Worm (Caenorhabditis elegans) whole organism, L4 larva: ENCODE data around the gene wdr-5.2.

Experiments used
- T20F7.1 ChIP-seq: fragments of 200-800 bp; sonication (Bioruptor generic); optimal IDR thresholded peaks from 2 replicates; lab custom pipeline; 2018; ENCODE audit warnings: mild to moderate bottlenecking, missing genetic modification characterization, missing compliant biosample characterization
- aha-1 ChIP-seq: fragments of 150-350 bp; peaks from one replicate; lab custom pipeline; 2014; ENCODE audit warnings: missing biosample characterization, missing genetic modification characterization
- ama-1 ChIP-seq: fragments of 150-350 bp; optimal IDR thresholded peaks from 2 replicates; lab custom pipeline; 2014; ENCODE audit warnings: inconsistent platforms, mixed read lengths
- daf-8 ChIP-seq: fragments of 200-800 bp; sonication (Bioruptor generic); IDR thresholded peaks from 2 replicates; pipeline ENCODE4 v1.3.6; 2022; ENCODE audit warnings: missing genetic modification characterization, missing compliant biosample characterization
- lsy-2 ChIP-seq, 2 experiments: fragments of 150-350 bp in 1 of 2; sonication (generic microtip) in 1 of 2; optimal IDR thresholded peaks; 2 replicates each; lab custom pipeline; 2014 to 2017; ENCODE audit warnings: missing biosample characterization in 2 of 2, missing genetic modification characterization in 2 of 2
- mdl-1 ChIP-seq, 2 experiments: fragments of 150-350 bp in 1 of 2; sonication (generic microtip) in 1 of 2; optimal IDR thresholded peaks; 2 replicates each; lab custom pipeline; 2014 to 2017; ENCODE audit warnings: missing biosample characterization in 2 of 2, missing genetic modification characterization in 2 of 2
- nhr-76 ChIP-seq: fragments of 150-350 bp; optimal IDR thresholded peaks from 2 replicates; lab custom pipeline; 2014; ENCODE audit warnings: missing biosample characterization, missing genetic modification characterization
- unc-62 ChIP-seq, 3 experiments: fragments of 150-350 bp in 1 of 3; sonication (generic microtip); optimal IDR thresholded peaks in 2 of 3; peaks in 1 of 3; 1 replicate in 1 of 3; 2 replicates in 2 of 3; lab custom pipeline; 2014 to 2017; ENCODE audit warnings: missing biosample characterization in 3 of 3, missing genetic modification characterization in 3 of 3, missing genetic modification reagents in 3 of 3, missing genotype in 1 of 3
- zfp-2 ChIP-seq: sonication (generic microtip); optimal IDR thresholded peaks from 2 replicates; lab custom pipeline; 2016; ENCODE audit warnings: mild to moderate bottlenecking, missing genetic modification characterization, missing compliant biosample characterization

The wdr-5.2 gene

ce11 chrX:14399035-14399434 lies 49.1 kb downstream of the wdr-5.2 start:
- no peak for TF ChIP-seq T20F7.1 (GFP tag; lab: Kevin White, UChicago)
- peak in 1 of 2 experiments; percentile 84 for TF ChIP-seq unc-62 (GFP tag; optimal IDR thresholded peaks at IDR 0.05 in 1 of 2; lab: Kevin White, UChicago)
- no peak for TF ChIP-seq unc-62 (tag; optimal IDR thresholded peaks at IDR 0.05; lab: Kevin White, UChicago)

- TF ChIP-seq lsy-2 (tag; optimal IDR thresholded peaks at IDR 0.05; lab: Kevin White, UChicago) (no peak), daf-8 (no peak), zfp-2 (no peak), aha-1 (tag; lab: Kevin White, UChicago) (peak; percentile 95), nhr-76 (tag; lab: Kevin White, UChicago) (no peak), ama-1 (lab: Kevin White, UChicago) (no peak), mdl-1 (tag; optimal IDR thresholded peaks at IDR 0.05; lab: Kevin White, UChicago) (no peak)
Measured at ce11 chrX:14401230-14401629, 51.3 kb downstream of the wdr-5.2 start.
